Fruit fly (Drosophila melanogaster): ENCODE measurements around the gene RpL9.

DNA sequence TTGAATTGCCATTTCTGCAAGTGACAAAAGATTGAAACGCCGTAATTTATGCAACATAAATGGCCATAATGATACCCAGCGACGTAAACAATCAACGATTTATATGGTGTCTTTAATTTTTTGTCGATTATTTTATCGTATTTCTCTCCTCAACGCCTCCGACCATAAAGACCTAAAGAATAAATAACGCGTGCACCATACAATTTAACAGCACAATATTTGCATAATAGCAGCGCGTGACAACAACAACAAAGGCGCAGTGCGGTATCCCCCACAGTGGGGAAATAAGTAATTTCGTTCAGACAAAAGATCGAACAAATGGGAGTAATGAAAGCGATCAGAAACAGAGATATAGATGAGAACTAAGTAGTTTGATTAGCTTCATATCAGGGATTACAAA is 42.1 kb upstream of the RpL9 start:
- TF ChIP-seq CG32121 (GFP tag; IDR thresholded peaks at IDR 0.05) (no peak), EcR (GFP tag; optimal IDR thresholded peaks at IDR 0.05) (no peak), CG4496 (GFP tag; IDR thresholded peaks at IDR 0.05) (no peak), Snoo (tag; optimal IDR thresholded peaks at IDR 0.05) (no peak), Pif1B (GFP tag; optimal IDR thresholded peaks at IDR 0.05) (no peak), D1 (tag; optimal IDR thresholded peaks at IDR 0.05) (no peak), CG34367 (tag; optimal IDR thresholded peaks at IDR 0.05) (no peak), fd96Ca (GFP tag; IDR thresholded peaks at IDR 0.05) (no peak), CG13204 (GFP tag; optimal IDR thresholded peaks at IDR 0.05) (no peak), CG15710 (tag; optimal IDR thresholded peaks at IDR 0.05) (no peak)
